Fruit fly (Drosophila melanogaster) whole organism, embryonic: Measurements from ENCODE around the gene beag.

ENCODE experiments used
- Bgb ChIP-seq: fragments of 200-800 bp; sonication (Bioruptor generic); IDR thresholded peaks from 2 replicates; pipeline ENCODE4 v1.3.6; 2022; ENCODE audit warnings: missing biosample characterization, missing genetic modification characterization; ENCODE audit not compliant: partially characterized antibody
- CG10209 ChIP-seq: fragments of 200-800 bp; sonication (Bioruptor generic); optimal IDR thresholded peaks from 3 replicates; lab custom pipeline; 2017; ENCODE audit warnings: missing biosample characterization, mild to moderate bottlenecking, missing genetic modification characterization, missing genetic modification reagents
- CG10543 ChIP-seq: fragments of 200-800 bp; sonication (Bioruptor generic); optimal IDR thresholded peaks from 3 replicates; lab custom pipeline; 2017; ENCODE audit warnings: missing biosample characterization, mild to moderate bottlenecking, missing genetic modification characterization, moderate library complexity
- CG11398 ChIP-seq: fragments of 200-800 bp; sonication (Bioruptor generic); optimal IDR thresholded peaks from 2 replicates; lab custom pipeline; 2016; ENCODE audit warnings: missing biosample characterization, missing genetic modification characterization
- CG14860 ChIP-seq: fragments of 200-800 bp; sonication (Bioruptor generic); IDR thresholded peaks from 3 replicates; pipeline ENCODE4 v1.3.6; 2022; ENCODE audit warnings: missing biosample characterization, missing genetic modification characterization; ENCODE audit not compliant: partially characterized antibody
- CG2120 ChIP-seq: fragments of 200-800 bp; sonication (Bioruptor generic); optimal IDR thresholded peaks from 3 replicates; lab custom pipeline; 2016; ENCODE audit warnings: missing biosample characterization, missing genetic modification characterization
- CG30431 ChIP-seq: fragments of 200-800 bp; sonication (Bioruptor generic); optimal IDR thresholded peaks from 2 replicates; lab custom pipeline; 2017; ENCODE audit warnings: missing biosample characterization, missing genetic modification characterization
- CG31224 ChIP-seq: fragments of 200-800 bp; sonication (Bioruptor generic); IDR thresholded peaks from 2 replicates; pipeline ENCODE4 v1.3.6; 2022; ENCODE audit warnings: missing biosample characterization, missing genetic modification characterization
- CG34422 ChIP-seq: fragments of 200-800 bp; sonication (Bioruptor generic); IDR thresholded peaks from 3 replicates; pipeline ENCODE4 v1.3.6; 2022; ENCODE audit warnings: missing biosample characterization, missing genetic modification characterization
- CG43689 ChIP-seq: fragments of 200-800 bp; sonication (Bioruptor generic); IDR thresholded peaks from 2 replicates; pipeline ENCODE4 v1.3.6; 2022; ENCODE audit warnings: missing biosample characterization, missing genetic modification characterization
- CG4404 ChIP-seq: fragments of 200-800 bp; sonication (Bioruptor generic); IDR thresholded peaks from 2 replicates; pipeline ENCODE4 v1.3.6; 2022; ENCODE audit warnings: missing biosample characterization, missing genetic modification characterization
- CG6254 ChIP-seq: fragments of 200-800 bp; sonication (Bioruptor generic); optimal IDR thresholded peaks from 3 replicates; lab custom pipeline; 2017; ENCODE audit warnings: mild to moderate bottlenecking, missing biosample characterization, missing genetic modification reagents, missing genetic modification characterization
- CG6765 ChIP-seq: fragments of 200-800 bp; sonication (Bioruptor generic); optimal IDR thresholded peaks from 3 replicates; lab custom pipeline; 2017; ENCODE audit warnings: missing biosample characterization, mild to moderate bottlenecking, missing genetic modification characterization
- CG7271 ChIP-seq: fragments of 200-800 bp; sonication (Bioruptor generic); optimal IDR thresholded peaks from 2 replicates; lab custom pipeline; 2018; ENCODE audit warnings: missing biosample characterization, mild to moderate bottlenecking, missing genetic modification characterization, moderate library complexity
- CG8765 ChIP-seq: fragments of 200-800 bp; sonication (Bioruptor generic); IDR thresholded peaks from 2 replicates; pipeline ENCODE4 v1.3.6; 2022; ENCODE audit warnings: missing biosample characterization, missing genetic modification characterization
- CG8924 ChIP-seq: fragments of 200-800 bp; optimal IDR thresholded peaks from 3 replicates; lab custom pipeline; 2019; ENCODE audit warnings: missing biosample characterization, mild to moderate bottlenecking, missing genetic modification characterization, moderate library complexity
- CG9797 ChIP-seq: fragments of 200-800 bp; sonication (Bioruptor generic); optimal IDR thresholded peaks from 3 replicates; lab custom pipeline; 2018; ENCODE audit warnings: missing biosample characterization, mild to moderate bottlenecking, missing genetic modification characterization
- CrebB ChIP-seq: fragments of 200-800 bp; sonication (Bioruptor generic); optimal IDR thresholded peaks from 3 replicates; lab custom pipeline; 2018; ENCODE audit warnings: missing biosample characterization, mild to moderate bottlenecking, missing genetic modification characterization
- Dad ChIP-seq: fragments of 200-800 bp; sonication (Bioruptor generic); optimal IDR thresholded peaks from 3 replicates; lab custom pipeline; 2016; ENCODE audit warnings: missing biosample characterization, missing genetic modification characterization
- Dbx ChIP-seq: fragments of 200-800 bp; sonication (Bioruptor generic); IDR thresholded peaks from 3 replicates; pipeline ENCODE4 v1.3.6; 2022; ENCODE audit warnings: missing biosample characterization, missing genetic modification characterization
- Dfd ChIP-seq, 2 experiments: fragments of >200 bp; optimal IDR thresholded peaks; 2 replicates each; lab custom pipeline; 2017; ENCODE audit warnings: missing biosample characterization in 2 of 2, missing genetic modification characterization in 2 of 2
- Eip74EF ChIP-seq, 2 experiments: fragments of 200-800 bp in 1 of 2; fragments of >200 bp in 1 of 2; sonication (Bioruptor generic) in 1 of 2; optimal IDR thresholded peaks; 2 replicates each; lab custom pipeline; 2017 to 2019; ENCODE audit warnings: missing biosample characterization in 2 of 2, missing genetic modification characterization in 2 of 2, mild to moderate bottlenecking in 1 of 2, moderate library complexity in 1 of 2
- HLH3B ChIP-seq: fragments of 200-800 bp; sonication (Bioruptor generic); IDR thresholded peaks from 2 replicates; pipeline ENCODE4 v1.3.6; 2022; ENCODE audit warnings: missing biosample characterization, missing genetic modification characterization
- NC2β ChIP-seq: fragments of 200-800 bp; sonication (Bioruptor generic); optimal IDR thresholded peaks from 2 replicates; lab custom pipeline; 2016; ENCODE audit warnings: missing biosample characterization, missing genetic modification characterization
- Opbp ChIP-seq: fragments of 200-800 bp; sonication (Bioruptor generic); IDR thresholded peaks from 3 replicates; pipeline ENCODE4 v1.3.6; 2022; ENCODE audit warnings: missing biosample characterization, missing genetic modification characterization; ENCODE audit not compliant: partially characterized antibody
- Sin3A ChIP-seq: fragments of >200 bp; optimal IDR thresholded peaks from 2 replicates; lab custom pipeline; 2018
- TFAM ChIP-seq: fragments of 200-800 bp; sonication (Bioruptor generic); optimal IDR thresholded peaks from 2 replicates; lab custom pipeline; 2017; ENCODE audit warnings: missing biosample characterization, missing genetic modification characterization, inconsistent platforms
- Trl ChIP-seq, 3 experiments: fragments of >200 bp in 2 of 3; fragments of 200-800 bp in 1 of 3; sonication (Bioruptor generic) in 1 of 3; optimal IDR thresholded peaks; 2 replicates in 1 of 3; 3 replicates in 2 of 3; lab custom pipeline; 2016 to 2017; ENCODE audit warnings: missing biosample characterization in 1 of 3, missing genetic modification characterization in 1 of 3
- Vsx1 ChIP-seq: fragments of 200-800 bp; sonication (Bioruptor generic); optimal IDR thresholded peaks from 2 replicates; lab custom pipeline; 2017; ENCODE audit warnings: missing biosample characterization, mild to moderate bottlenecking, missing genetic modification characterization, missing genetic modification reagents
- amos ChIP-seq: fragments of 200-800 bp; sonication (Bioruptor generic); IDR thresholded peaks from 2 replicates; pipeline ENCODE4 v1.3.6; 2022; ENCODE audit warnings: missing biosample characterization, missing genetic modification characterization; ENCODE audit not compliant: partially characterized antibody
- cas ChIP-seq: fragments of 200-800 bp; sonication (Bioruptor generic); IDR thresholded peaks from 2 replicates; pipeline ENCODE4 v1.3.6; 2022; ENCODE audit warnings: missing biosample characterization, missing genetic modification characterization
- ci ChIP-seq: fragments of 200-800 bp; sonication (Bioruptor generic); IDR thresholded peaks from 3 replicates; pipeline ENCODE4 v1.3.6; 2022; ENCODE audit warnings: missing biosample characterization, missing genetic modification characterization
- fd102C ChIP-seq: fragments of 200-800 bp; sonication (Bioruptor generic); optimal IDR thresholded peaks from 2 replicates; lab custom pipeline; 2018; ENCODE audit warnings: missing biosample characterization, mild to moderate bottlenecking, missing genetic modification characterization, moderate library complexity
- gsb-n ChIP-seq: fragments of 200-800 bp; sonication (Bioruptor generic); optimal IDR thresholded peaks from 3 replicates; lab custom pipeline; 2018; ENCODE audit warnings: missing biosample characterization, mild to moderate bottlenecking, missing genetic modification characterization
- gt ChIP-seq: fragments of 200-800 bp; sonication (Bioruptor generic); IDR thresholded peaks from 2 replicates; pipeline ENCODE4 v1.3.6; 2022; ENCODE audit warnings: missing biosample characterization, missing genetic modification characterization
- hbn ChIP-seq: fragments of 200-800 bp; sonication (Bioruptor generic); IDR thresholded peaks from 2 replicates; pipeline ENCODE4 v1.3.6; 2022; ENCODE audit warnings: missing biosample characterization, missing genetic modification characterization; ENCODE audit not compliant: partially characterized antibody
- her ChIP-seq: fragments of 200-800 bp; sonication (Bioruptor generic); optimal IDR thresholded peaks from 2 replicates; lab custom pipeline; 2016; ENCODE audit warnings: missing biosample characterization, missing genetic modification characterization
- jigr1 ChIP-seq: fragments of 200-800 bp; sonication (Bioruptor generic); IDR thresholded peaks from 3 replicates; pipeline ENCODE4 v1.3.6; 2022; ENCODE audit warnings: missing biosample characterization, missing genetic modification characterization
- knrl ChIP-seq: fragments of 200-800 bp; sonication (Bioruptor generic); IDR thresholded peaks from 3 replicates; pipeline ENCODE4 v1.3.6; 2022; ENCODE audit warnings: missing biosample characterization, missing genetic modification characterization; ENCODE audit not compliant: partially characterized antibody
- p53 ChIP-seq: fragments of 200-800 bp; sonication (Bioruptor generic); optimal IDR thresholded peaks from 2 replicates; lab custom pipeline; 2016; ENCODE audit warnings: missing biosample characterization, missing genetic modification characterization
- prd ChIP-seq, 3 experiments: fragments of >200 bp in 2 of 3; fragments of 200-800 bp in 1 of 3; sonication (Bioruptor generic) in 1 of 3; optimal IDR thresholded peaks in 2 of 3; IDR thresholded peaks in 1 of 3; 2 replicates in 2 of 3; 3 replicates in 1 of 3; pipeline versions ENCODE4 v1.3.6 to Lab custom; 2017 to 2022; ENCODE audit warnings: missing biosample characterization in 1 of 3, missing genetic modification characterization in 1 of 3
- repo ChIP-seq: fragments of 200-800 bp; sonication (Bioruptor generic); optimal IDR thresholded peaks from 2 replicates; lab custom pipeline; 2016; ENCODE audit warnings: missing biosample characterization, missing genetic modification characterization
- scrt ChIP-seq: fragments of 200-800 bp; sonication (Bioruptor generic); optimal IDR thresholded peaks from 2 replicates; lab custom pipeline; 2018; ENCODE audit warnings: missing biosample characterization, mild to moderate bottlenecking, missing genetic modification characterization, moderate library complexity
- sd ChIP-seq: fragments of 200-800 bp; sonication (Bioruptor generic); optimal IDR thresholded peaks from 3 replicates; lab custom pipeline; 2018; ENCODE audit warnings: missing biosample characterization, mild to moderate bottlenecking, missing genetic modification characterization, moderate library complexity
- sima ChIP-seq: fragments of 200-800 bp; sonication (Bioruptor generic); optimal IDR thresholded peaks from 2 replicates; lab custom pipeline; 2016; ENCODE audit warnings: missing biosample characterization, missing genetic modification characterization
- sna ChIP-seq: fragments of 200-800 bp; sonication (Bioruptor generic); IDR thresholded peaks from 2 replicates; pipeline ENCODE4 v1.3.6; 2022; ENCODE audit warnings: missing biosample characterization, missing genetic modification characterization; ENCODE audit not compliant: partially characterized antibody
- sqz ChIP-seq: fragments of 200-800 bp; sonication (Bioruptor generic); optimal IDR thresholded peaks from 3 replicates; lab custom pipeline; 2018; ENCODE audit warnings: missing biosample characterization, mild to moderate bottlenecking, missing genetic modification characterization
- tna ChIP-seq: fragments of 200-800 bp; sonication (Bioruptor generic); IDR thresholded peaks from 2 replicates; pipeline ENCODE4 v1.3.6; 2022; ENCODE audit warnings: missing biosample characterization, missing genetic modification characterization; ENCODE audit not compliant: partially characterized antibody
- trh ChIP-seq: fragments of 200-800 bp; sonication (Bioruptor generic); optimal IDR thresholded peaks from 2 replicates; lab custom pipeline; 2016; ENCODE audit warnings: missing biosample characterization, missing genetic modification characterization

beag gene

dm6 chr3R:9057398-9058058, 7.3 kb downstream of the beag start (continued):
- TF ChIP-seq Eip74EF (GFP tag; optimal IDR thresholded peaks at IDR 0.05; lab: Kevin White, UChicago), result peak in 1 of 2 experiments; percentile 99
- peak; percentile 60 for TF ChIP-seq TFAM (GFP tag; lab: Kevin White, UChicago)
- TF ChIP-seq sna (GFP tag; lab: Robert Waterston, UW), result no peak
- peak; percentile 97 to 98 for TF ChIP-seq Trl (optimal IDR thresholded peaks at IDR 0.05; lab: Kevin White, UChicago)
- peak; percentile 47 for TF ChIP-seq Trl (GFP tag; optimal IDR thresholded peaks at IDR 0.05; lab: Kevin White, UChicago)
- TF ChIP-seq jigr1 (GFP tag; lab: Robert Waterston, UW), result no peak
- TF ChIP-seq CrebB (tag; lab: Kevin White, UChicago), result peak; percentile 92
- peak; percentile 83 for TF ChIP-seq fd102C (GFP tag; lab: Kevin White, UChicago)
- no peak for TF ChIP-seq knrl (GFP tag; lab: Robert Waterston, UW)
- peak; percentile 98 for TF ChIP-seq CG10543
- no peak for TF ChIP-seq Sin3A (lab: Kevin White, UChicago)
- no peak for TF ChIP-seq CG4404 (GFP tag; lab: Robert Waterston, UW)
- peak; percentile 97 for TF ChIP-seq CG6765 (GFP tag; lab: Kevin White, UChicago)
- peak; percentile 94 for TF ChIP-seq CG6254 (GFP tag; lab: Kevin White, UChicago)
- peak; percentile 21 for TF ChIP-seq NC2β (GFP tag; lab: Kevin White, UChicago)
- no peak for TF ChIP-seq CG34422
- peak; percentile 99 for TF ChIP-seq gsb-n
- no peak for TF ChIP-seq Dfd (GFP tag; optimal IDR thresholded peaks at IDR 0.05; lab: Kevin White, UChicago)
- TF ChIP-seq cas (GFP tag; lab: Robert Waterston, UW), result no peak
- peak; percentile 96 for TF ChIP-seq scrt (GFP tag; lab: Kevin White, UChicago)
- peak; percentile 100 for TF ChIP-seq CG8924 (tag; lab: Kevin White, UChicago)
- peak; percentile 85 for TF ChIP-seq trh (GFP tag; lab: Kevin White, UChicago)
- peak; percentile 92 for TF ChIP-seq CG2120
- peak; percentile 94 for TF ChIP-seq sqz
- TF ChIP-seq sima, result no peak
- peak; percentile 98 for TF ChIP-seq CG10209 (GFP tag; lab: Kevin White, UChicago)
- TF ChIP-seq Dad (GFP tag; lab: Kevin White, UChicago), result peak; percentile 58
- TF ChIP-seq CG43689 (GFP tag; lab: Robert Waterston, UW), result no peak
- peak; percentile 23 for TF ChIP-seq repo (GFP tag; lab: Kevin White, UChicago)
- TF ChIP-seq CG30431 (GFP tag; lab: Kevin White, UChicago), result peak; percentile 85
- TF ChIP-seq CG14860, result no peak
- no peak for TF ChIP-seq Bgb (GFP tag; lab: Robert Waterston, UW)
- TF ChIP-seq CG31224 (GFP tag; lab: Robert Waterston, UW), result no peak
- no peak for TF ChIP-seq ci (GFP tag; lab: Robert Waterston, UW)
- peak; percentile 48 for TF ChIP-seq CG9797
- TF ChIP-seq sd (tag; lab: Kevin White, UChicago), result peak; percentile 93
- TF ChIP-seq CG7271 (tag; lab: Kevin White, UChicago), result peak; percentile 96
- no peak for TF ChIP-seq CG8765 (GFP tag; lab: Robert Waterston, UW)
- no peak for TF ChIP-seq tna
- no peak for TF ChIP-seq her (GFP tag; lab: Kevin White, UChicago)
- no peak for TF ChIP-seq gt (GFP tag; lab: Robert Waterston, UW)
- no peak for TF ChIP-seq prd (optimal IDR thresholded peaks at IDR 0.05; lab: Kevin White, UChicago)
- TF ChIP-seq prd (GFP tag; IDR thresholded peaks at IDR 0.05; lab: Robert Waterston, UW), result no peak
- no peak for TF ChIP-seq amos
- no peak for TF ChIP-seq HLH3B (GFP tag; lab: Robert Waterston, UW)
- TF ChIP-seq p53 (GFP tag; lab: Kevin White, UChicago), result peak; percentile 20
- TF ChIP-seq Vsx1 (GFP tag; lab: Kevin White, UChicago), result peak; percentile 99
- no peak for TF ChIP-seq Dbx (GFP tag; lab: Robert Waterston, UW)
- no peak for TF ChIP-seq Opbp (GFP tag; lab: Robert Waterston, UW)
- TF ChIP-seq hbn (GFP tag; lab: Robert Waterston, UW), result no peak
- no peak for TF ChIP-seq CG11398 (GFP tag; lab: Kevin White, UChicago)
